Fruit fly (Drosophila melanogaster): Measurements from ENCODE around the gene mask.

DNA sequence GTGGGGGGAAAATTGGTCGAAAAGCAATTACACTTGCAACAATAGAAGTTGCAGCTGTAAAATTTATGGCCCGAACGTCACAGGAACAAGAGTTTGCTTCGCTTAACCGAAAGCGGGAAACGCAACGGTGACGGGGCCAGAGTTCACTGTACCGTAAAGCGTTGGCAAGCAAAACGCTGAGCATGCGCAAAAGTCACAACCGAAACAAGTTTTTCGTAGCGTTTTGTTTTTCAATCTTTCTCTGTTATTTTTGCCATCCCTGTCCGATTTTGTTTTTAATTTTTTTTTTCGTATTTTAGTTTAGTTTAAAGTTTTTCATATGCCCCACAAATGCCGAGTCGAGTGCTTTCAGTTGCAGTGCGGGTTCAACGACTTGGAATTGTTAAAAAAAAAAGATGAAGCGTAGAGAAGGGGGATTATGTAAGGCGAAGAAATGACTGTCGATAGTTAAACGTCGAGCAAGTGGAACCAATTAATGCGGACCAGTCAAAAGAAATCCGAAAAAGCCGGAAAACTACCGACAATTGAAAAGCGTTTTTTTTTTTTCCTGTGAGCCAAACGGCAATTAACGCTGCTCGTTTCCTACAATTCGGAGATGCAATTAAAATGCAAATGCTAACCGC is 37.3 kb downstream of the mask start:
- no peak for TF ChIP-seq cnc (optimal IDR thresholded peaks at IDR 0.05)
- TF ChIP-seq Crg-1 (GFP tag; optimal IDR thresholded peaks at IDR 0.05): no peak
- no peak for TF ChIP-seq cic (GFP tag; optimal IDR thresholded peaks at IDR 0.05)
- no peak for TF ChIP-seq pad (GFP tag; optimal IDR thresholded peaks at IDR 0.05)
- no peak for TF ChIP-seq Hr96 (GFP tag; optimal IDR thresholded peaks at IDR 0.05)
- no peak for TF ChIP-seq CG12768 (GFP tag; optimal IDR thresholded peaks at IDR 0.05)
- no peak for TF ChIP-seq CG7101 (tag; optimal IDR thresholded peaks at IDR 0.05)
- no peak for TF ChIP-seq Mnt (GFP tag; optimal IDR thresholded peaks at IDR 0.05)
- TF ChIP-seq CG1620 (GFP tag; optimal IDR thresholded peaks at IDR 0.05): no peak
- TF ChIP-seq CG14711 (tag; optimal IDR thresholded peaks at IDR 0.05): no peak
- no peak for TF ChIP-seq ovo (GFP tag; optimal IDR thresholded peaks at IDR 0.05)
- no peak for TF ChIP-seq kay (GFP tag; ENCODE audit: borderline replicate concordance)
- no peak for TF ChIP-seq toe (GFP tag; optimal IDR thresholded peaks at IDR 0.05)
- no peak for TF ChIP-seq bab1 (GFP tag; optimal IDR thresholded peaks at IDR 0.05)

Measured in whole organism, adult.